Comparison of ENCODE assay signal across 2 fruit fly cellular contexts in the genomic region with DNA sequence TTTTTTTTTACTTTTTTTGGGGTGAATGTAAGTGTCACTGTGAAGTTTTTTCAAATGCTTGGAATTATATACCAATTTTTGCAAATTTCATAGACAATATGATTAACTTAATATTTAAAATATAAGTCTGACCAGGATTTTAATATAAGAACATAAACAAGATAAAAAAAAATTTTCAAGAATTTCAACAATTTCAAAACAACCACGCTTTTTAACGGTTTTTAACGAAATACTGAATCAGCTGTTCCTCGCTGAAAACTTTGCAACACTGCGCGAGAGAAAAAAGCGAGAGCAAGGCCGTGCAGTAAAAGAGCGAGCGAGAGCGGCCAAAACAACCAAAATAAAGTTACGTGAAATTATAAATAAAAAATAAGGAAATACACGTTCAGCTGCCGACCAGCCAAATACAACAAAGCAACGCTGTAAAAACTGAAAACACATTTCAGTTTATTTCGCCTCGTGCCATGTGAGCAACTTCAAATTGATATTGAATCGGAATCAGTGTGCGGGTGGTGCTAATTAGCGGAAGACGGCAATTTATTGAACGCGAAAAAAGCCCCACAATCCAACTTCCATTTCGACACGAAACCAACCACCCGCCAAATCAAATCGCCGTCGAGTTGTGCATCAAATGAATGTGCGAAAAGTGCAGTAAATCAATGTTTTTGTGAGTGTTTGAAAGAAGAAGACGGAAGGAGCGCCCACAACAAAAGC.
A peak's percentile ranks its signal among the peaks of the same experiment; 100 is the strongest.
TF ChIP-seq lines count a peak whose summit lies in the region.

A gene (minus strand): TSS at position 51 of the 714 bp plus-strand sequence.
A gene (minus strand): TSS at position 51 of the 714 bp plus-strand sequence.
A gene (plus strand): TSS at position 302 of the 714 bp plus-strand sequence.

TF ChIP-seq in whole organism, embryonic, 481 proteins besides CTCF, POLR2A, EP300 and RAD21 (continued from another document and continues in another):
- no peak for TF ChIP-seq D19A (tag; optimal IDR thresholded peaks at IDR 0.05; lab: Kevin White, UChicago)
- peak; percentile 5 for TF ChIP-seq gem (tag; optimal IDR thresholded peaks at IDR 0.05; lab: Kevin White, UChicago)
- no peak for TF ChIP-seq CG1647 (GFP tag; optimal IDR thresholded peaks at IDR 0.05; lab: Kevin White, UChicago)
- TF ChIP-seq CG9215 (GFP tag; IDR thresholded peaks at IDR 0.05; lab: Robert Waterston, UW) = no peak
- TF ChIP-seq bowl (GFP tag; IDR thresholded peaks at IDR 0.05; lab: Robert Waterston, UW) = no peak
- TF ChIP-seq gcm2 (GFP tag; optimal IDR thresholded peaks at IDR 0.05; lab: Kevin White, UChicago) = no peak
- no peak for TF ChIP-seq CG31388 (GFP tag; optimal IDR thresholded peaks at IDR 0.05; lab: Kevin White, UChicago)
- TF ChIP-seq cg (GFP tag; optimal IDR thresholded peaks at IDR 0.05; lab: Kevin White, UChicago) = no peak
- no peak for TF ChIP-seq ttk (GFP tag; IDR thresholded peaks at IDR 0.05; lab: Robert Waterston, UW)
- peak; percentile 4; the same call in 1 of the 3 replicates for TF ChIP-seq ci (GFP tag; IDR thresholded peaks at IDR 0.05; lab: Robert Waterston, UW)
- no peak for TF ChIP-seq jumu (GFP tag; optimal IDR thresholded peaks at IDR 0.05; lab: Kevin White, UChicago)
- no peak for TF ChIP-seq al (GFP tag; IDR thresholded peaks at IDR 0.05; lab: Robert Waterston, UW)
- TF ChIP-seq esg (GFP tag; conservative IDR thresholded peaks at IDR 0.05; lab: Robert Waterston, UW) = no peak
- TF ChIP-seq CG33213 (GFP tag; optimal IDR thresholded peaks at IDR 0.05; lab: Kevin White, UChicago) = no peak
- no peak for TF ChIP-seq Aef1 (GFP tag; IDR thresholded peaks at IDR 0.05; lab: Robert Waterston, UW)
- TF ChIP-seq CG10431 (GFP tag; optimal IDR thresholded peaks at IDR 0.05; lab: Kevin White, UChicago) = no peak
- TF ChIP-seq ab (GFP tag; optimal IDR thresholded peaks at IDR 0.05; lab: Kevin White, UChicago) = no peak
- TF ChIP-seq CG42726 (GFP tag; IDR thresholded peaks at IDR 0.05; lab: Robert Waterston, UW; ENCODE audit: partially characterized antibody) = no peak
- TF ChIP-seq shn (GFP tag; optimal IDR thresholded peaks at IDR 0.05; lab: Kevin White, UChicago) = no peak
- peak; percentile 24; the same call in 1 of the 2 replicates for TF ChIP-seq CG6689 (GFP tag; IDR thresholded peaks at IDR 0.05; lab: Robert Waterston, UW)
- TF ChIP-seq ftz-f1 (GFP tag; optimal IDR thresholded peaks at IDR 0.05; lab: Kevin White, UChicago) = peak; percentile 82
- peak; percentile 59 for TF ChIP-seq nau (GFP tag; optimal IDR thresholded peaks at IDR 0.05; lab: Kevin White, UChicago)
- TF ChIP-seq Spps (tag; optimal IDR thresholded peaks at IDR 0.05; lab: Kevin White, UChicago) = no peak
- no peak for TF ChIP-seq CG5245 (GFP tag; optimal IDR thresholded peaks at IDR 0.05; lab: Kevin White, UChicago)
- peak; percentile 37 for TF ChIP-seq pzg (GFP tag; optimal IDR thresholded peaks at IDR 0.05; lab: Kevin White, UChicago)
- TF ChIP-seq lola (GFP tag; optimal IDR thresholded peaks at IDR 0.05; lab: Kevin White, UChicago) = no peak
- TF ChIP-seq CG2678 (tag; optimal IDR thresholded peaks at IDR 0.05; lab: Kevin White, UChicago) = no peak
- TF ChIP-seq CG6254 (GFP tag; optimal IDR thresholded peaks at IDR 0.05; lab: Kevin White, UChicago) = no peak
- no peak for TF ChIP-seq CG31441 (GFP tag; IDR thresholded peaks at IDR 0.05; lab: Robert Waterston, UW)
- no peak for TF ChIP-seq Dfd (GFP tag; optimal IDR thresholded peaks at IDR 0.05; lab: Kevin White, UChicago)
- TF ChIP-seq Ada2b (GFP tag; IDR thresholded peaks at IDR 0.05; lab: Robert Waterston, UW) = no peak
- TF ChIP-seq CG8924 (tag; optimal IDR thresholded peaks at IDR 0.05; lab: Kevin White, UChicago) = no peak
- no peak for TF ChIP-seq CG30020 (tag; optimal IDR thresholded peaks at IDR 0.05; lab: Kevin White, UChicago)
- TF ChIP-seq pita (GFP tag; optimal IDR thresholded peaks at IDR 0.05; lab: Kevin White, UChicago) = no peak
- TF ChIP-seq CG18619 (GFP tag; optimal IDR thresholded peaks at IDR 0.05; lab: Kevin White, UChicago) = no peak
- TF ChIP-seq ind (GFP tag; optimal IDR thresholded peaks at IDR 0.05; lab: Kevin White, UChicago) = no peak
- no peak for TF ChIP-seq zen (tag; optimal IDR thresholded peaks at IDR 0.05; lab: Kevin White, UChicago)
- TF ChIP-seq Max (GFP tag; optimal IDR thresholded peaks at IDR 0.05; lab: Kevin White, UChicago) = no peak
- no peak for TF ChIP-seq gsb (GFP tag; IDR thresholded peaks at IDR 0.05; lab: Robert Waterston, UW)
- no peak for TF ChIP-seq CG32767 (GFP tag; IDR thresholded peaks at IDR 0.05; lab: Robert Waterston, UW)
- no peak for TF ChIP-seq Mrtf (GFP tag; IDR thresholded peaks at IDR 0.05; lab: Robert Waterston, UW)
- TF ChIP-seq HmgD (GFP tag; optimal IDR thresholded peaks at IDR 0.05; lab: Kevin White, UChicago) = no peak
- TF ChIP-seq CG18599 (GFP tag; optimal IDR thresholded peaks at IDR 0.05; lab: Kevin White, UChicago) = no peak
- no peak for TF ChIP-seq Taf1 (GFP tag; IDR thresholded peaks at IDR 0.05; lab: Robert Waterston, UW)
- TF ChIP-seq kni (GFP tag; optimal IDR thresholded peaks at IDR 0.05; lab: Kevin White, UChicago) = peak; percentile 39
- no peak for TF ChIP-seq CG32772 (GFP tag; IDR thresholded peaks at IDR 0.05; lab: Robert Waterston, UW)
- TF ChIP-seq CG14667 (GFP tag; IDR thresholded peaks at IDR 0.05; lab: Robert Waterston, UW) = no peak
- TF ChIP-seq CG1602 (GFP tag; optimal IDR thresholded peaks at IDR 0.05; lab: Kevin White, UChicago) = no peak
- TF ChIP-seq CG30431 (GFP tag; optimal IDR thresholded peaks at IDR 0.05; lab: Kevin White, UChicago) = no peak
- no peak for TF ChIP-seq Jarid2 (GFP tag; optimal IDR thresholded peaks at IDR 0.05; lab: Kevin White, UChicago)
- TF ChIP-seq so (GFP tag; IDR thresholded peaks at IDR 0.05; lab: Robert Waterston, UW) = peak; percentile 40; the same call in 1 of the 3 replicates
- no peak for TF ChIP-seq CG12219 (GFP tag; optimal IDR thresholded peaks at IDR 0.05; lab: Kevin White, UChicago)
- no peak for TF ChIP-seq Doc2 (GFP tag; IDR thresholded peaks at IDR 0.05; lab: Robert Waterston, UW)
- TF ChIP-seq chif (GFP tag; optimal IDR thresholded peaks at IDR 0.05; lab: Kevin White, UChicago) = no peak
- TF ChIP-seq gfzf (GFP tag; optimal IDR thresholded peaks at IDR 0.05; lab: Kevin White, UChicago) = no peak
- TF ChIP-seq CG17186 (GFP tag; optimal IDR thresholded peaks at IDR 0.05; lab: Kevin White, UChicago) = no peak
- peak; percentile 26 for TF ChIP-seq NfI (GFP tag; optimal IDR thresholded peaks at IDR 0.05; lab: Kevin White, UChicago)
- no peak for TF ChIP-seq CG10979 (tag; optimal IDR thresholded peaks at IDR 0.05; lab: Kevin White, UChicago)
- TF ChIP-seq Awh (GFP tag; IDR thresholded peaks at IDR 0.05; lab: Robert Waterston, UW) = no peak
- TF ChIP-seq caup (GFP tag; optimal IDR thresholded peaks at IDR 0.05; lab: Kevin White, UChicago; ENCODE audit: severe bottlenecking) = no peak
- TF ChIP-seq Hmr (GFP tag; optimal IDR thresholded peaks at IDR 0.05; lab: Kevin White, UChicago) = no peak
- no peak for TF ChIP-seq CG12299 (tag; optimal IDR thresholded peaks at IDR 0.05; lab: Kevin White, UChicago)
- peak; percentile 35 for TF ChIP-seq lab (GFP tag; optimal IDR thresholded peaks at IDR 0.05; lab: Kevin White, UChicago)
- TF ChIP-seq BEAF-32 (GFP tag; optimal IDR thresholded peaks at IDR 0.05; lab: Kevin White, UChicago) = no peak

TF ChIP-seq in whole organism, prepupa, 60 proteins besides CTCF, POLR2A, EP300 and RAD21 (continued from another document):
- TF ChIP-seq CG6792 (GFP tag; optimal IDR thresholded peaks at IDR 0.05; lab: Kevin White, UChicago) (peak; percentile 46), esn (GFP tag; optimal IDR thresholded peaks at IDR 0.05; lab: Kevin White, UChicago) (peak; percentile 53), CG16779 (tag; optimal IDR thresholded peaks at IDR 0.05; lab: Kevin White, UChicago) (peak; percentile 86), CG7368 (GFP tag; optimal IDR thresholded peaks at IDR 0.05; lab: Kevin White, UChicago) (peak; percentile 31), cyc (GFP tag; optimal IDR thresholded peaks at IDR 0.05; lab: Kevin White, UChicago) (no peak), svp (GFP tag; lab: Kevin White, UChicago) (peak; percentile 47), net (GFP tag; optimal IDR thresholded peaks at IDR 0.05; lab: Kevin White, UChicago) (peak; percentile 30), CG31627 (GFP tag; optimal IDR thresholded peaks at IDR 0.05; lab: Kevin White, UChicago) (no peak), CG34406 (GFP tag; optimal IDR thresholded peaks at IDR 0.05; lab: Kevin White, UChicago) (peak; percentile 46), CG6163 (GFP tag; IDR thresholded peaks at IDR 0.05; lab: Robert Waterston, UW) (peak; percentile 90), CG6854 (GFP tag; optimal IDR thresholded peaks at IDR 0.05; lab: Kevin White, UChicago) (peak; percentile 91)
